Fruit fly (Drosophila melanogaster) whole organism, wandering third instar larva: Measurements from ENCODE around the gene CG13287.

Experiments
- Abd-B ChIP-seq: fragments of >200 bp; optimal IDR thresholded peaks from 2 replicates; lab custom pipeline; 2017; ENCODE audit warnings: missing biosample characterization, missing genetic modification characterization
- CG32264 ChIP-seq: fragments of 200-800 bp; sonication (Bioruptor generic); optimal IDR thresholded peaks from 2 replicates; lab custom pipeline; 2016; ENCODE audit warnings: missing biosample characterization, missing genetic modification characterization
- CrebA ChIP-seq: fragments of 200-800 bp; sonication (Bioruptor generic); optimal IDR thresholded peaks from 2 replicates; lab custom pipeline; 2016; ENCODE audit warnings: missing biosample characterization, mild to moderate bottlenecking, missing genetic modification characterization, borderline replicate concordance
- Dfd ChIP-seq: fragments of >200 bp; optimal IDR thresholded peaks from 2 replicates; lab custom pipeline; 2017; ENCODE audit warnings: missing biosample characterization, missing genetic modification characterization
- GATAd ChIP-seq: sonication (Bioruptor generic); optimal IDR thresholded peaks from 2 replicates; lab custom pipeline; 2016; ENCODE audit warnings: missing biosample characterization, missing genetic modification characterization
- Hnf4 ChIP-seq: fragments of 200-800 bp; sonication (Bioruptor generic); optimal IDR thresholded peaks from 2 replicates; lab custom pipeline; 2016; ENCODE audit warnings: missing biosample characterization, mild to moderate bottlenecking, missing genetic modification characterization
- Hr78 ChIP-seq: fragments of >200 bp; optimal IDR thresholded peaks from 2 replicates; lab custom pipeline; 2017; ENCODE audit warnings: missing biosample characterization, missing genetic modification characterization
- Hr83 ChIP-seq: fragments of 200-300 bp; sonication (Bioruptor generic); optimal IDR thresholded peaks from 2 replicates; lab custom pipeline; 2016; ENCODE audit warnings: missing biosample characterization, mild to moderate bottlenecking, missing genetic modification characterization, moderate library complexity; ENCODE audit not compliant: poor library complexity, severe bottlenecking
- Jra ChIP-seq: sonication (Bioruptor generic); optimal IDR thresholded peaks from 2 replicates; lab custom pipeline; 2016; ENCODE audit warnings: missing biosample characterization, missing genetic modification characterization
- Mio ChIP-seq: sonication (Bioruptor generic); optimal IDR thresholded peaks from 2 replicates; lab custom pipeline; 2016; ENCODE audit warnings: missing biosample characterization, missing genetic modification characterization
- Myc ChIP-seq: fragments of >200 bp; optimal IDR thresholded peaks from 2 replicates; lab custom pipeline; 2017
- N ChIP-seq: fragments of >200 bp; optimal IDR thresholded peaks from 2 replicates; lab custom pipeline; 2018; ENCODE audit warnings: missing biosample characterization, missing external identifiers, missing genetic modification characterization
- OdsH ChIP-seq: fragments of 200-800 bp; sonication (Bioruptor generic); optimal IDR thresholded peaks from 2 replicates; lab custom pipeline; 2016; ENCODE audit warnings: missing biosample characterization, mild to moderate bottlenecking, missing genetic modification characterization
- Rel ChIP-seq, 2 experiments: fragments of 200-800 bp; sonication (Bioruptor generic) in 1 of 2; optimal IDR thresholded peaks; 2 replicates in 1 of 2; 3 replicates in 1 of 2; lab custom pipeline; 2016 to 2019; ENCODE audit warnings: mild to moderate bottlenecking in 2 of 2, missing biosample characterization in 2 of 2, missing genetic modification characterization in 2 of 2, moderate library complexity in 1 of 2
- Sp1 ChIP-seq: fragments of 200-800 bp; sonication (Bioruptor generic); optimal IDR thresholded peaks from 3 replicates; lab custom pipeline; 2019; ENCODE audit warnings: missing biosample characterization, mild to moderate bottlenecking, missing genetic modification characterization, moderate library complexity
- brk ChIP-seq: fragments of 200-800 bp; sonication (Bioruptor generic); optimal IDR thresholded peaks from 2 replicates; lab custom pipeline; 2016; ENCODE audit warnings: missing biosample characterization, mild to moderate bottlenecking, missing genetic modification characterization
- dl ChIP-seq, 2 experiments: fragments of 175-275, 200-275 bp in 1 of 2; fragments of 200-275 bp in 1 of 2; sonication (Bioruptor generic); optimal IDR thresholded peaks; lab custom pipeline; 2018; ENCODE audit warnings: mild to moderate bottlenecking in 2 of 2, missing biosample characterization in 2 of 2, missing genetic modification characterization in 2 of 2, moderate library complexity in 2 of 2; ENCODE audit not compliant: partially characterized antibody in 2 of 2, insufficient read depth in 1 of 2
- dmrt93B ChIP-seq: fragments of 200-800 bp; sonication (Bioruptor generic); optimal IDR thresholded peaks from 2 replicates; lab custom pipeline; 2018; ENCODE audit warnings: missing biosample characterization, mild to moderate bottlenecking, missing genetic modification characterization
- dsf ChIP-seq: sonication (Bioruptor generic); optimal IDR thresholded peaks from 2 replicates; lab custom pipeline; 2016; ENCODE audit warnings: missing biosample characterization, missing genetic modification characterization, borderline replicate concordance
- ey ChIP-seq: fragments of 200-800 bp; sonication (Bioruptor generic); optimal IDR thresholded peaks from 2 replicates; lab custom pipeline; 2016; ENCODE audit warnings: missing biosample characterization, missing genetic modification characterization
- foxo ChIP-seq, 2 experiments: fragments of 200-800 bp; sonication (Bioruptor generic); optimal IDR thresholded peaks; 2 replicates in 1 of 2; 3 replicates in 1 of 2; lab custom pipeline; 2016 to 2017; ENCODE audit warnings: missing biosample characterization in 2 of 2, missing genetic modification characterization in 2 of 2
- fru ChIP-seq: fragments of 200-800 bp; sonication (Bioruptor generic); optimal IDR thresholded peaks from 3 replicates; lab custom pipeline; 2016; ENCODE audit warnings: missing biosample characterization, mild to moderate bottlenecking, missing genetic modification characterization
- h ChIP-seq: fragments of 200-800 bp; sonication (Bioruptor generic); optimal IDR thresholded peaks from 3 replicates; lab custom pipeline; 2016; ENCODE audit warnings: missing biosample characterization, mild to moderate bottlenecking, missing genetic modification characterization
- jim ChIP-seq: fragments of 175-275, 200-325 bp; sonication (Bioruptor generic); optimal IDR thresholded peaks from 2 replicates; lab custom pipeline; 2016; ENCODE audit warnings: missing biosample characterization, mild to moderate bottlenecking, missing genetic modification characterization
- pan ChIP-seq: fragments of >200 bp; optimal IDR thresholded peaks from 2 replicates; lab custom pipeline; 2017
- psq ChIP-seq: fragments of 200-800 bp; sonication (Bioruptor generic); optimal IDR thresholded peaks from 3 replicates; lab custom pipeline; 2017; ENCODE audit warnings: missing biosample characterization, mild to moderate bottlenecking, missing genetic modification characterization, moderate library complexity
- rgr ChIP-seq: fragments of 200-800 bp; sonication (Bioruptor generic); optimal IDR thresholded peaks from 3 replicates; lab custom pipeline; 2016; ENCODE audit warnings: missing biosample characterization, mild to moderate bottlenecking, missing genetic modification characterization
- sage ChIP-seq: fragments of 200-800 bp; sonication (Bioruptor generic); optimal IDR thresholded peaks from 2 replicates; lab custom pipeline; 2016; ENCODE audit warnings: missing biosample characterization, mild to moderate bottlenecking, missing genetic modification characterization
- sv ChIP-seq: fragments of 200-800 bp; sonication (Bioruptor generic); optimal IDR thresholded peaks from 3 replicates; lab custom pipeline; 2016; ENCODE audit warnings: missing biosample characterization, missing genetic modification characterization
- tai ChIP-seq: sonication (Bioruptor generic); optimal IDR thresholded peaks from 2 replicates; lab custom pipeline; 2016; ENCODE audit warnings: missing biosample characterization, missing genetic modification characterization
- usp ChIP-seq: fragments of >200 bp; optimal IDR thresholded peaks from 2 replicates; lab custom pipeline; 2017; ENCODE audit warnings: missing biosample characterization, missing genetic modification characterization
- woc ChIP-seq: sonication (Bioruptor generic); optimal IDR thresholded peaks from 2 replicates; lab custom pipeline; 2016; ENCODE audit warnings: missing biosample characterization, mild to moderate bottlenecking, missing genetic modification characterization

CG13287 gene

DNA sequence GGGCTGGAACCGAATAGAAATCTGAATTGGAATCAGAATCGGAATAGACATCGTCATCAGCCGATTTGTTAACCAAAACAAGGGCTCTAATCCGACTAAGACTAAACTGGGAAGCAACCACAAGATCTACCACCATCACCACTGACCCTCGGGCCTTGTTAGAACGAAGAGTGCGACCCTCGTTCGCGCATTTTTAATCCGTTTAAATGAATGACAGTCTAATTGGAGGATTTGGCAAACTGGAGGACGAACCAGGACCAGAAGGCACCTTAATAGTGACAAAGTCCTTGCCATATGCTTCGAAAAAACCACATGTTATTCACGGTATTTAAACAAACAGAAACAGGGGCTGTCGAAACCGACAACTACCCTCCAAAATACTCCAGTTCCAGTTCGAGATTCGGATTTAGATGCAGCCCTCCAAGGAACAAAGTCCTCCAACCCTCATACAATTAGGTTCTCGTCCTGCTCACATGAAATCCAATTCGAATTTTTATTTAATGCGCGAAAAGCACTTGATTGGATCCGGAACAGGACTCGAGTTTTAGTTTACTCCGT lies 3.3 kb upstream of the CG13287 start:
- TF ChIP-seq Sp1: no peak
- no peak for TF ChIP-seq pan (lab: Kevin White, UChicago)
- TF ChIP-seq ey (GFP tag; lab: Kevin White, UChicago): no peak
- no peak for TF ChIP-seq psq
- no peak for TF ChIP-seq rgr
- no peak for TF ChIP-seq woc (GFP tag; lab: Kevin White, UChicago)
- no peak for TF ChIP-seq Dfd
- TF ChIP-seq Abd-B (GFP tag; lab: Kevin White, UChicago): no peak
- TF ChIP-seq, all 38 proteins: peak for 0

DNA sequence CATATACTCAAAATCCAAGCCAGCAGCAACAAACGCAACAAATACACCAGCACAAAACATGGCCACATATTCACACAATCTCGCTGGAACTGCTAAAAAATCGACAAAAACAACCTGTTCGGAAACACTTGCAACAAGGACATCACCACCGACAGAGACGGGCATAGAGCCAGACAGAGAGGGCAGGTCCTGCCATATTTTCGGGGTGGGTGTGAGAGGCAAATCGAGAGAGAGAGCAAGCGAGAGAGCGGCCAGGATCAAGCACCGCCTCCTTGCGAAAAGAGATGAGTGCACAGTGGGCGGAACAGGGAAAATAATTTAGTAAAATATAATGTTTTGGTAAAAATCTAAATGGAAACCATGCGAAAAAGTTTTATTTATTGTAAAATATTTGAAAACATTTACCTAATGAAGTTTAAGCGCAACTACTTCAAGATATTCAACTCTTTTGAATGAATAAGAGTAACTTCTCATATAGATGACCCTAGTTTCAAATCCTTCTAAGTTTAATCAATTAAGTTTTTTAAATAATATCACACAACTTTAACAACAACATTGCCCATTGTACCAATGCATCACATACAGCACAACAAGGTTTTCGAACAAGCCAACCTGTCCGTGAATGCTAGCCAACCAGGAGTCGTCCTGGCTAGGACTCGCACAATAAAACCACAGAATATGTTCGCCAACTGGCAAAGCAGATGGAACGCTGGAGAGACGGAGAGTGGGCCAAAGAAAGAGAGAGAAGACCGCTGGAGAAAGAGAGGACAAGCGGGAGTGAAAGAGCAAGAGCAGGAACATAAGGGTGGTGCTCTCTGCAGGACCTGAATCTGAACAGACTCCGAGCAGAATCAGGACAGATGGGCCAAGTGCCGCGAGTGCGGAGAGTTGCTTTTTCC lies 545 bp upstream of the CG13287 start:
- TF ChIP-seq ey (GFP tag; lab: Kevin White, UChicago) (peak; percentile 45), sv (GFP tag; lab: Kevin White, UChicago) (peak; percentile 35), Jra (GFP tag; lab: Kevin White, UChicago) (no peak), fru (GFP tag; lab: Kevin White, UChicago) (peak; percentile 22), dl (GFP tag; optimal IDR thresholded peaks at IDR 0.05; lab: Kevin White, UChicago; ENCODE audit: insufficient read depth in 1 of 2, partially characterized antibody in 2 of 2) (no peak), N (GFP tag; lab: Kevin White, UChicago) (no peak), h (peak; percentile 37), woc (GFP tag; lab: Kevin White, UChicago) (peak; percentile 40), rgr (peak; percentile 31), Hr78 (GFP tag; lab: Kevin White, UChicago) (no peak), CrebA (GFP tag; lab: Kevin White, UChicago) (no peak), Mio (GFP tag; lab: Kevin White, UChicago) (no peak), tai (GFP tag; lab: Kevin White, UChicago) (no peak), jim (GFP tag; lab: Kevin White, UChicago) (no peak), OdsH (peak; percentile 47), Hr83 (no peak), foxo (GFP tag; optimal IDR thresholded peaks at IDR 0.05; lab: Kevin White, UChicago) (no peak), Rel (GFP tag; optimal IDR thresholded peaks at IDR 0.05; lab: Kevin White, UChicago) (no peak), Rel (tag; optimal IDR thresholded peaks at IDR 0.05; lab: Kevin White, UChicago) (no peak)

DNA sequence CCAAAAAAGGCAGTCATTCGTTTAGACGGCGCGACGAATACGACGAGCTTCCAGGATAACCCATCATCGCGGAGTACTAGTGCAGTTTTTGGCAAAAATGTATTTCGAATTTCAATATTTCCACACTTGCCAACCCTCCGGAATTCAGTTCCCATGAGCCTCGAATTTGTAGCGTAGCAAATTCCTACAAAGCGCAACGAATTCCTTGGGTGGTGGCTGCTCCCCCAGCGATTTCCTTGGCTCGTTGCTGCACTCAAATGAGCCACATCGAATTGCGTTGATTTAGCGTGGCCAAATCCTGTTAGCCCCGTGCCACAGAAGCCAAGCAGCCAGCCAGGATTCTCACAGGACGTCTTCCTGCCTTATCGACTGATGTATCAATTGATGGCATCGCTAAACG lies 2.6 kb downstream of the CG13287 start:
- TF ChIP-seq Sp1 (no peak), woc (GFP tag; lab: Kevin White, UChicago) (no peak), sv (GFP tag; lab: Kevin White, UChicago) (no peak), tai (GFP tag; lab: Kevin White, UChicago) (no peak), OdsH (no peak), sage (GFP tag; lab: Kevin White, UChicago) (no peak), CG32264 (no peak), fru (GFP tag; lab: Kevin White, UChicago) (no peak), rgr (no peak), usp (GFP tag; lab: Kevin White, UChicago) (no peak), GATAd (GFP tag; lab: Kevin White, UChicago) (no peak), Dfd (no peak), dmrt93B (GFP tag; lab: Kevin White, UChicago) (no peak), brk (GFP tag; lab: Kevin White, UChicago) (no peak)

DNA sequence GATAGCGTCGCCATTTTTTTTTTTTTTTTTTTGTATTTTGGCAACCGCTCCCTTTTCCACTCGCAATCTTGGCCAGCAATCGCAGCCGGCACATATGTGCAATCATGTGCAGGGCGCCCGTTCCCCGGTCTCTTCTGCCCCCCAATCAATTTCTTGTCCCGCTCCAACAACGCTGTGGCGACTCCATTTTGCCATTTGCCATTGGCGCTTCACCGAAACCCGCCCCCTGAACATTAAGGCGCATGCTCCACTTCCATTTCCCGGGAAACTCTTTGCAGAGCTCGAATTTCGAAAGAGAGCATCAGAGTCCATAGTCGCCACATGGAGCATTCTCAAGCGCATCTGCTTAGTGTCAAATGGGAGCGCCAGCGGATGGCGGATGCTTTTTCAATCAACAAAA lies 9.0 kb downstream of the CG13287 start:
- no peak for TF ChIP-seq usp (GFP tag; lab: Kevin White, UChicago)
- no peak for TF ChIP-seq Hnf4 (GFP tag; lab: Kevin White, UChicago)
- TF ChIP-seq Abd-B (GFP tag; lab: Kevin White, UChicago): no peak
- no peak for TF ChIP-seq Myc (lab: Kevin White, UChicago)
- TF ChIP-seq dsf: no peak
- TF ChIP-seq, all 38 proteins: peak for 0
